Fruit fly (Drosophila melanogaster) whole organism, embryonic: ENCODE results near the gene Spn28Dc.
A peak's percentile ranks its signal among the peaks of the same experiment; 100 is the strongest.

ENCODE experiments used
- CG10366 ChIP-seq: fragments of 200-800 bp; sonication (Bioruptor generic); IDR thresholded peaks from 2 replicates; pipeline ENCODE4 v1.3.6; 2022; ENCODE audit warnings: missing biosample characterization, missing genetic modification characterization
- CG10979 ChIP-seq: fragments of 200-800 bp; sonication (Bioruptor generic); optimal IDR thresholded peaks from 2 replicates; lab custom pipeline; 2018; ENCODE audit warnings: missing biosample characterization, mild to moderate bottlenecking, missing genetic modification characterization, moderate library complexity
- CG13894 ChIP-seq: fragments of 200-800 bp; sonication (Bioruptor generic); optimal IDR thresholded peaks from 3 replicates; lab custom pipeline; 2018; ENCODE audit warnings: missing biosample characterization, mild to moderate bottlenecking, missing genetic modification characterization, moderate library complexity
- CG14441 ChIP-seq: fragments of 200-800 bp; sonication (Bioruptor generic); IDR thresholded peaks from 2 replicates; pipeline ENCODE4 v1.3.6; 2022; ENCODE audit warnings: missing biosample characterization, missing genetic modification characterization
- CG14710 ChIP-seq: fragments of 200-800 bp; sonication (Bioruptor generic); optimal IDR thresholded peaks from 3 replicates; lab custom pipeline; 2019; ENCODE audit warnings: missing biosample characterization, mild to moderate bottlenecking, missing genetic modification characterization, moderate library complexity
- CG15696 ChIP-seq: fragments of 200-800 bp; sonication (Bioruptor generic); optimal IDR thresholded peaks from 2 replicates; lab custom pipeline; 2019; ENCODE audit warnings: missing biosample characterization, mild to moderate bottlenecking, missing genetic modification characterization, moderate library complexity
- CG33557 ChIP-seq: fragments of 200-800 bp; sonication (Bioruptor generic); optimal IDR thresholded peaks from 2 replicates; lab custom pipeline; 2019; ENCODE audit warnings: missing biosample characterization, mild to moderate bottlenecking, missing genetic modification characterization, moderate library complexity
- CG5180 ChIP-seq: fragments of 200-800 bp; sonication (Bioruptor generic); optimal IDR thresholded peaks from 3 replicates; lab custom pipeline; 2017; ENCODE audit warnings: missing biosample characterization, missing genetic modification characterization, mild to moderate bottlenecking, moderate library complexity, missing genetic modification reagents
- CG6254 ChIP-seq: fragments of 200-800 bp; sonication (Bioruptor generic); optimal IDR thresholded peaks from 3 replicates; lab custom pipeline; 2017; ENCODE audit warnings: mild to moderate bottlenecking, missing biosample characterization, missing genetic modification reagents, missing genetic modification characterization
- CG7357 ChIP-seq: fragments of 200-800 bp; sonication (Bioruptor generic); IDR thresholded peaks from 3 replicates; pipeline ENCODE4 v1.3.6; 2022; ENCODE audit warnings: missing biosample characterization, missing genetic modification characterization
- CG7745 ChIP-seq: fragments of 200-800 bp; sonication (Bioruptor generic); optimal IDR thresholded peaks from 2 replicates; lab custom pipeline; 2018; ENCODE audit warnings: missing biosample characterization, mild to moderate bottlenecking, missing genetic modification characterization, moderate library complexity
- CG7963 ChIP-seq: fragments of 200-800 bp; sonication (Bioruptor generic); IDR thresholded peaks from 3 replicates; pipeline ENCODE4 v1.3.6; 2022; ENCODE audit warnings: missing biosample characterization, missing genetic modification characterization; ENCODE audit not compliant: partially characterized antibody
- Dbx ChIP-seq: fragments of 200-800 bp; sonication (Bioruptor generic); IDR thresholded peaks from 3 replicates; pipeline ENCODE4 v1.3.6; 2022; ENCODE audit warnings: missing biosample characterization, missing genetic modification characterization
- Dek ChIP-seq: fragments of 200-800 bp; sonication (Bioruptor generic); optimal IDR thresholded peaks from 3 replicates; lab custom pipeline; 2019; ENCODE audit warnings: missing biosample characterization, mild to moderate bottlenecking, missing genetic modification characterization, moderate library complexity
- Dfd ChIP-seq, 2 experiments: fragments of >200 bp; optimal IDR thresholded peaks; 2 replicates each; lab custom pipeline; 2017; ENCODE audit warnings: missing biosample characterization in 2 of 2, missing genetic modification characterization in 2 of 2
- Gug ChIP-seq: fragments of 200-800 bp; sonication (Bioruptor generic); IDR thresholded peaks from 4 replicates; pipeline ENCODE4 v1.3.6; 2022; ENCODE audit warnings: missing biosample characterization, missing genetic modification characterization
- HHEX ChIP-seq: fragments of 200-800 bp; sonication (Bioruptor generic); optimal IDR thresholded peaks from 3 replicates; lab custom pipeline; 2017; ENCODE audit warnings: missing biosample characterization, mild to moderate bottlenecking, missing genetic modification characterization, missing genetic modification reagents
- HmgD ChIP-seq: fragments of 200-800 bp; sonication (Bioruptor generic); optimal IDR thresholded peaks from 3 replicates; lab custom pipeline; 2016; ENCODE audit warnings: missing biosample characterization, missing genetic modification characterization
- Hr3 ChIP-seq: fragments of 200-800 bp; sonication (Bioruptor generic); optimal IDR thresholded peaks from 3 replicates; lab custom pipeline; 2016; ENCODE audit warnings: missing biosample characterization, missing genetic modification characterization
- NK7.1 ChIP-seq: fragments of 200-800 bp; sonication (Bioruptor generic); optimal IDR thresholded peaks from 3 replicates; lab custom pipeline; 2016; ENCODE audit warnings: missing biosample characterization, missing genetic modification characterization
- Neu2 ChIP-seq: fragments of 200-800 bp; sonication (Bioruptor generic); optimal IDR thresholded peaks from 3 replicates; lab custom pipeline; 2016; ENCODE audit warnings: missing biosample characterization, missing genetic modification characterization, borderline replicate concordance
- NfI ChIP-seq: fragments of 200-800 bp; sonication (Bioruptor generic); optimal IDR thresholded peaks from 3 replicates; lab custom pipeline; 2018; ENCODE audit warnings: missing biosample characterization, mild to moderate bottlenecking, missing genetic modification characterization, moderate library complexity
- Sox100B ChIP-seq: fragments of 200-800 bp; sonication (Bioruptor generic); optimal IDR thresholded peaks from 3 replicates; lab custom pipeline; 2018; ENCODE audit warnings: missing biosample characterization, mild to moderate bottlenecking, missing genetic modification characterization
- Spps ChIP-seq: fragments of 200-800 bp; sonication (Bioruptor generic); optimal IDR thresholded peaks from 2 replicates; lab custom pipeline; 2018; ENCODE audit warnings: missing biosample characterization, mild to moderate bottlenecking, missing genetic modification characterization
- cas ChIP-seq: fragments of 200-800 bp; sonication (Bioruptor generic); IDR thresholded peaks from 2 replicates; pipeline ENCODE4 v1.3.6; 2022; ENCODE audit warnings: missing biosample characterization, missing genetic modification characterization
- dm ChIP-seq: fragments of 200-800 bp; sonication (Bioruptor generic); optimal IDR thresholded peaks from 3 replicates; lab custom pipeline; 2016; ENCODE audit warnings: missing biosample characterization, missing genetic modification characterization
- emc ChIP-seq: fragments of 200-800 bp; sonication (Bioruptor generic); optimal IDR thresholded peaks from 2 replicates; lab custom pipeline; 2016; ENCODE audit warnings: missing biosample characterization, missing genetic modification characterization
- ems ChIP-seq: fragments of 200-800 bp; sonication (Bioruptor generic); optimal IDR thresholded peaks from 3 replicates; lab custom pipeline; 2016; ENCODE audit warnings: missing biosample characterization, missing genetic modification characterization
- eve ChIP-seq, 2 experiments: fragments of >200 bp; optimal IDR thresholded peaks; 2 replicates each; lab custom pipeline; 2017; ENCODE audit warnings: missing biosample characterization in 2 of 2, missing genetic modification characterization in 2 of 2
- fd3F ChIP-seq: fragments of 200-800 bp; sonication (Bioruptor generic); optimal IDR thresholded peaks from 2 replicates; lab custom pipeline; 2018; ENCODE audit warnings: missing biosample characterization, mild to moderate bottlenecking, missing genetic modification characterization, moderate library complexity
- insv ChIP-seq, 2 experiments: fragments of 200-800 bp; sonication (Bioruptor generic); optimal IDR thresholded peaks; 3 replicates each; lab custom pipeline; 2016 to 2018; ENCODE audit warnings: missing biosample characterization in 2 of 2, missing genetic modification characterization in 2 of 2
- jigr1 ChIP-seq: fragments of 200-800 bp; sonication (Bioruptor generic); IDR thresholded peaks from 3 replicates; pipeline ENCODE4 v1.3.6; 2022; ENCODE audit warnings: missing biosample characterization, missing genetic modification characterization
- mirr ChIP-seq: fragments of 200-800 bp; sonication (Bioruptor generic); optimal IDR thresholded peaks from 3 replicates; lab custom pipeline; 2018; ENCODE audit warnings: missing biosample characterization, mild to moderate bottlenecking, missing genetic modification characterization
- nerfin-1 ChIP-seq: fragments of 200-800 bp; sonication (Bioruptor generic); optimal IDR thresholded peaks from 3 replicates; lab custom pipeline; 2019; ENCODE audit warnings: missing biosample characterization, mild to moderate bottlenecking, missing genetic modification characterization, moderate library complexity
- nerfin-2 ChIP-seq: fragments of 200-800 bp; sonication (Bioruptor generic); IDR thresholded peaks from 2 replicates; pipeline ENCODE4 v1.3.6; 2022; ENCODE audit warnings: missing biosample characterization, missing genetic modification characterization; ENCODE audit not compliant: partially characterized antibody
- nmo ChIP-seq: fragments of 200-800 bp; sonication (Bioruptor generic); optimal IDR thresholded peaks from 2 replicates; lab custom pipeline; 2018; ENCODE audit warnings: missing biosample characterization, mild to moderate bottlenecking, missing genetic modification characterization, moderate library complexity
- otp ChIP-seq: fragments of 200-800 bp; sonication (Bioruptor generic); IDR thresholded peaks from 3 replicates; pipeline ENCODE4, ENCODE4 v1.3.6; 2022; ENCODE audit warnings: missing biosample characterization, missing genetic modification characterization
- pita ChIP-seq: fragments of 200-800 bp; sonication (Bioruptor generic); optimal IDR thresholded peaks from 2 replicates; lab custom pipeline; 2017; ENCODE audit warnings: missing biosample characterization, mild to moderate bottlenecking, missing genetic modification characterization
- pros ChIP-seq: fragments of 200-800 bp; sonication (Bioruptor generic); optimal IDR thresholded peaks from 3 replicates; lab custom pipeline; 2019; ENCODE audit warnings: missing biosample characterization, mild to moderate bottlenecking, missing genetic modification characterization, moderate library complexity
- row ChIP-seq: fragments of 200-800 bp; sonication (Bioruptor generic); IDR thresholded peaks from 3 replicates; pipeline ENCODE4 v1.3.6; 2022; ENCODE audit warnings: missing biosample characterization, missing genetic modification characterization
- sc ChIP-seq, 3 experiments: fragments of >200 bp in 2 of 3; fragments of 200-800 bp in 1 of 3; sonication (Bioruptor generic) in 1 of 3; optimal IDR thresholded peaks; 2 replicates in 2 of 3; 3 replicates in 1 of 3; lab custom pipeline; 2017; ENCODE audit warnings: mild to moderate bottlenecking in 1 of 3, missing biosample characterization in 1 of 3, missing genetic modification characterization in 1 of 3, missing genetic modification reagents in 1 of 3
- sna ChIP-seq: fragments of 200-800 bp; sonication (Bioruptor generic); IDR thresholded peaks from 2 replicates; pipeline ENCODE4 v1.3.6; 2022; ENCODE audit warnings: missing biosample characterization, missing genetic modification characterization; ENCODE audit not compliant: partially characterized antibody
- unc-4 ChIP-seq: fragments of 200-800 bp; sonication (Bioruptor generic); IDR thresholded peaks from 2 replicates; pipeline ENCODE4 v1.3.6; 2022; ENCODE audit warnings: missing biosample characterization, missing genetic modification characterization; ENCODE audit not compliant: partially characterized antibody
- wor ChIP-seq: fragments of 200-800 bp; sonication (Bioruptor generic); IDR thresholded peaks from 2 replicates; pipeline ENCODE4 v1.3.6; 2022; ENCODE audit warnings: missing biosample characterization, missing genetic modification characterization
- zen ChIP-seq: fragments of 200-800 bp; sonication (Bioruptor generic); optimal IDR thresholded peaks from 3 replicates; lab custom pipeline; 2018; ENCODE audit warnings: missing biosample characterization, mild to moderate bottlenecking, missing genetic modification characterization, moderate library complexity
- zen2 ChIP-seq: fragments of 200-800 bp; sonication (Bioruptor generic); IDR thresholded peaks from 3 replicates; pipeline ENCODE4 v1.3.6; 2022; ENCODE audit warnings: missing biosample characterization, missing genetic modification characterization; ENCODE audit not compliant: partially characterized antibody

Spn28Dc gene

dm6 chr2L:8001694-8002627 is 5.0 kb downstream of the Spn28Dc start (continued):
- TF ChIP-seq pita (GFP tag; lab: Kevin White, UChicago) (no peak), CG14710 (peak; percentile 87), nmo (GFP tag; lab: Kevin White, UChicago) (peak; percentile 94), Gug (GFP tag; lab: Robert Waterston, UW) (peak; percentile 86), fd3F (peak; percentile 84), Dfd (GFP tag; optimal IDR thresholded peaks at IDR 0.05; lab: Kevin White, UChicago) (no peak), CG15696 (peak; percentile 78), CG7963 (GFP tag; lab: Robert Waterston, UW) (no peak), dm (GFP tag; lab: Kevin White, UChicago) (peak; percentile 65), nerfin-2 (GFP tag; lab: Robert Waterston, UW) (no peak), CG7745 (tag; lab: Kevin White, UChicago) (no peak), nerfin-1 (peak; percentile 85), cas (GFP tag; lab: Robert Waterston, UW) (0 out of 2 replicates have a peak, but pooled peaks have one; percentile 27), eve (GFP tag; optimal IDR thresholded peaks at IDR 0.05; lab: Kevin White, UChicago) (peak in 1 of 2 experiments; percentile 94), Spps (peak; percentile 64), CG10979 (tag; lab: Kevin White, UChicago) (peak; percentile 88), wor (GFP tag; lab: Robert Waterston, UW) (peak; percentile 65), CG5180 (GFP tag; lab: Kevin White, UChicago) (peak; percentile 82), sc (optimal IDR thresholded peaks at IDR 0.05; lab: Kevin White, UChicago) (no peak), sc (GFP tag; optimal IDR thresholded peaks at IDR 0.05; lab: Kevin White, UChicago) (peak; percentile 81), Neu2 (no peak), emc (GFP tag; lab: Kevin White, UChicago) (peak; percentile 55), Dbx (GFP tag; lab: Robert Waterston, UW) (peak; percentile 76), pros (GFP tag; lab: Kevin White, UChicago) (peak; percentile 33), Dek (tag; lab: Kevin White, UChicago) (peak; percentile 81), zen (tag; lab: Kevin White, UChicago) (peak; percentile 76), HHEX (GFP tag; lab: Kevin White, UChicago) (peak; percentile 89), unc-4 (GFP tag; lab: Robert Waterston, UW) (no peak), jigr1 (GFP tag; lab: Robert Waterston, UW) (peak; percentile 41; the same call in 1 of the 3 replicates), zen2 (no peak), CG10366 (peak; percentile 70), mirr (peak; percentile 71), NK7.1 (GFP tag; lab: Kevin White, UChicago) (peak; percentile 65), ems (peak; percentile 90), Hr3 (GFP tag; lab: Kevin White, UChicago) (peak; percentile 83), CG14441 (GFP tag; lab: Robert Waterston, UW) (peak; percentile 79), CG13894 (tag; lab: Kevin White, UChicago) (peak; percentile 71), sna (GFP tag; lab: Robert Waterston, UW) (no peak), Sox100B (GFP tag; lab: Kevin White, UChicago) (peak; percentile 93), CG7357 (GFP tag; lab: Robert Waterston, UW) (peak; percentile 78), NfI (GFP tag; lab: Kevin White, UChicago) (peak; percentile 88), CG6254 (GFP tag; lab: Kevin White, UChicago) (peak; percentile 74), row (GFP tag; lab: Robert Waterston, UW) (peak; percentile 88), HmgD (no peak), insv (GFP tag; optimal IDR thresholded peaks at IDR 0.05; lab: Kevin White, UChicago) (peak in 1 of 2 experiments; percentile 45), CG33557 (GFP tag; lab: Kevin White, UChicago) (peak; percentile 62), otp (peak; percentile 74; the same call in 2 of the 3 replicates)
